Worm (Caenorhabditis elegans) whole organism, L4 larva: ENCODE results near the gene C39F7.5.

Experiments
- F26F4.8 ChIP-seq: fragments of 200-800 bp; sonication (Bioruptor generic); conservative IDR thresholded peaks from 2 replicates; pipeline ENCODE4 v1.3.6; 2022; ENCODE audit warnings: missing genetic modification characterization, missing compliant biosample characterization
- F49E8.2 ChIP-seq: sonication (generic microtip); optimal IDR thresholded peaks from 2 replicates; lab custom pipeline; 2016; ENCODE audit warnings: missing compliant biosample characterization, mild to moderate bottlenecking, missing genetic modification characterization, borderline replicate concordance
- ZK546.5 ChIP-seq, 2 experiments: sonication (generic microtip); optimal IDR thresholded peaks; 2 replicates each; lab custom pipeline; 2017; ENCODE audit warnings: missing biosample characterization in 2 of 2, missing genetic modification characterization in 2 of 2
- aha-1 ChIP-seq: fragments of 150-350 bp; peaks from one replicate; lab custom pipeline; 2014; ENCODE audit warnings: missing biosample characterization, missing genetic modification characterization
- ama-1 ChIP-seq: fragments of 150-350 bp; optimal IDR thresholded peaks from 2 replicates; lab custom pipeline; 2014; ENCODE audit warnings: inconsistent platforms, mixed read lengths
- ceh-44 ChIP-seq: fragments of 200-800 bp; sonication (Bioruptor generic); IDR thresholded peaks from 2 replicates; pipeline ENCODE4 v1.3.6; 2022; ENCODE audit warnings: missing genetic modification reagents, missing genetic modification characterization, missing compliant biosample characterization
- ceh-62 ChIP-seq: sonication (generic microtip); optimal IDR thresholded peaks from 2 replicates; lab custom pipeline; 2017; ENCODE audit warnings: missing biosample characterization, missing genetic modification characterization
- ces-1 ChIP-seq: fragments of 150-350 bp; sonication (generic microtip); optimal IDR thresholded peaks from 4 replicates; lab custom pipeline; 2014; ENCODE audit warnings: missing biosample characterization, missing genetic modification reagents, missing genetic modification characterization
- daf-16 ChIP-seq, 3 experiments: sonication (generic microtip); optimal IDR thresholded peaks; 2 replicates each; lab custom pipeline; 2016 to 2017; ENCODE audit warnings: missing genetic modification characterization in 3 of 3, missing genetic modification reagents in 3 of 3, mild to moderate bottlenecking in 2 of 3, missing compliant biosample characterization in 2 of 3, missing biosample characterization in 1 of 3, moderate library complexity in 1 of 3
- dmd-9 ChIP-seq: fragments of 200-800 bp; sonication (Bioruptor generic); IDR thresholded peaks from 2 replicates; pipeline ENCODE4 v1.3.6; 2022; ENCODE audit warnings: missing genetic modification reagents, missing genetic modification characterization, missing compliant biosample characterization
- dpl-1 ChIP-seq: fragments of 150-350 bp; optimal IDR thresholded peaks from 2 replicates; lab custom pipeline; 2014; ENCODE audit warnings: missing biosample characterization, missing genetic modification reagents, missing genetic modification characterization
- duxl-1 ChIP-seq: sonication (generic microtip); optimal IDR thresholded peaks from 2 replicates; lab custom pipeline; 2016; ENCODE audit warnings: mild to moderate bottlenecking, missing genetic modification characterization, moderate library complexity, missing compliant biosample characterization; ENCODE audit not compliant: poor library complexity
- egl-43 ChIP-seq: fragments of 200-800 bp; sonication (Bioruptor generic); IDR thresholded peaks from 2 replicates; pipeline ENCODE4 v1.3.6; 2022; ENCODE audit warnings: missing genetic modification reagents, missing genetic modification characterization, missing compliant biosample characterization
- fos-1 ChIP-seq: fragments of 150-350 bp; optimal IDR thresholded peaks from 2 replicates; lab custom pipeline; 2014; ENCODE audit warnings: missing biosample characterization, missing genetic modification characterization
- hlh-11 ChIP-seq: fragments of 200-800 bp; sonication (Bioruptor generic); optimal IDR thresholded peaks from 2 replicates; lab custom pipeline; 2018; ENCODE audit warnings: mild to moderate bottlenecking, missing genetic modification characterization, missing compliant biosample characterization
- lin-38 ChIP-seq: fragments of 200-800 bp; sonication (Bioruptor generic); IDR thresholded peaks from 2 replicates; pipeline ENCODE4 v1.3.6; 2022; ENCODE audit warnings: missing genetic modification reagents, missing genetic modification characterization, missing compliant biosample characterization
- lir-3 ChIP-seq: sonication (generic microtip); optimal IDR thresholded peaks from 2 replicates; lab custom pipeline; 2016; ENCODE audit warnings: mild to moderate bottlenecking, missing genetic modification characterization, missing compliant biosample characterization
- madf-5 ChIP-seq, 2 experiments: fragments of 200-800 bp; sonication (Bioruptor generic); IDR thresholded peaks; 2 replicates each; pipeline ENCODE4 v1.3.6; 2022; ENCODE audit warnings: missing compliant biosample characterization in 2 of 2, missing genetic modification characterization in 2 of 2
- madf-9 ChIP-seq: fragments of 200-800 bp; sonication (Bioruptor generic); conservative IDR thresholded peaks from 2 replicates; pipeline ENCODE4 v1.3.6; 2022; ENCODE audit warnings: missing genetic modification reagents, missing genetic modification characterization, missing compliant biosample characterization
- mdt-29 ChIP-seq: fragments of 200-800 bp; sonication (Bioruptor generic); IDR thresholded peaks from 2 replicates; pipeline ENCODE4 v1.3.6; 2022; ENCODE audit warnings: missing genetic modification reagents, missing genetic modification characterization, missing compliant biosample characterization
- nhr-11 ChIP-seq: fragments of 150-350 bp; optimal IDR thresholded peaks from 2 replicates; lab custom pipeline; 2014; ENCODE audit warnings: missing biosample characterization, missing genetic modification characterization
- nhr-237 ChIP-seq: sonication (generic microtip); optimal IDR thresholded peaks from 2 replicates; lab custom pipeline; 2017; ENCODE audit warnings: missing biosample characterization, missing genetic modification characterization
- nhr-76 ChIP-seq: fragments of 150-350 bp; optimal IDR thresholded peaks from 2 replicates; lab custom pipeline; 2014; ENCODE audit warnings: missing biosample characterization, missing genetic modification characterization
- pha-4 ChIP-seq, 2 experiments: fragments of 150-350 bp in 1 of 2; fragments of 200-800 bp in 1 of 2; sonication (Bioruptor generic) in 1 of 2; IDR thresholded peaks in 1 of 2; optimal IDR thresholded peaks in 1 of 2; 2 replicates each; pipeline versions ENCODE4 v1.3.6 to Lab custom; 2014 to 2022; ENCODE audit warnings: missing genetic modification characterization in 2 of 2, missing genetic modification reagents in 2 of 2, missing biosample characterization in 1 of 2, missing compliant biosample characterization in 1 of 2
- php-3 ChIP-seq: fragments of 200-800 bp; sonication (Bioruptor generic); IDR thresholded peaks from 2 replicates; pipeline ENCODE4 v1.3.6; 2022; ENCODE audit warnings: missing genetic modification reagents, missing genetic modification characterization, missing compliant biosample characterization
- rbr-2 ChIP-seq: sonication (generic microtip); optimal IDR thresholded peaks from 2 replicates; lab custom pipeline; 2016; ENCODE audit warnings: missing genotype, missing genetic modification characterization, missing compliant biosample characterization
- sdz-12 ChIP-seq: fragments of 200-800 bp; sonication (Bioruptor generic); optimal IDR thresholded peaks from 2 replicates; lab custom pipeline; 2018; ENCODE audit warnings: mild to moderate bottlenecking, missing genetic modification characterization, missing compliant biosample characterization
- set-16 ChIP-seq: fragments of 200-800 bp; sonication (Bioruptor generic); IDR thresholded peaks from 2 replicates; pipeline ENCODE4 v1.3.6; 2022; ENCODE audit warnings: missing genetic modification reagents, missing genetic modification characterization, missing compliant biosample characterization
- skn-1 ChIP-seq: fragments of 150-350 bp; optimal IDR thresholded peaks from 2 replicates; lab custom pipeline; 2014; ENCODE audit warnings: missing biosample characterization, missing genetic modification characterization
- spr-3 ChIP-seq: fragments of 200-800 bp; sonication (Bioruptor generic); optimal IDR thresholded peaks from 2 replicates; lab custom pipeline; 2018; ENCODE audit warnings: mild to moderate bottlenecking, missing genetic modification characterization, missing compliant biosample characterization
- tra-1 ChIP-seq: fragments of 200-800 bp; sonication (Bioruptor generic); IDR thresholded peaks from 2 replicates; pipeline ENCODE4 v1.3.6; 2022; ENCODE audit warnings: missing genetic modification reagents, missing genetic modification characterization, missing compliant biosample characterization
- unc-62 ChIP-seq, 3 experiments: fragments of 150-350 bp in 1 of 3; sonication (generic microtip); optimal IDR thresholded peaks in 2 of 3; peaks in 1 of 3; 1 replicate in 1 of 3; 2 replicates in 2 of 3; lab custom pipeline; 2014 to 2017; ENCODE audit warnings: missing biosample characterization in 3 of 3, missing genetic modification characterization in 3 of 3, missing genetic modification reagents in 3 of 3, missing genotype in 1 of 3
- zag-1 ChIP-seq: fragments of 150-350 bp; optimal IDR thresholded peaks from 2 replicates; lab custom pipeline; 2014; ENCODE audit warnings: missing biosample characterization, missing genetic modification characterization
- zip-2 ChIP-seq: fragments of 150-350 bp; optimal IDR thresholded peaks from 2 replicates; lab custom pipeline; 2014; ENCODE audit warnings: missing biosample characterization, missing genetic modification characterization

The C39F7.5 gene

DNA sequence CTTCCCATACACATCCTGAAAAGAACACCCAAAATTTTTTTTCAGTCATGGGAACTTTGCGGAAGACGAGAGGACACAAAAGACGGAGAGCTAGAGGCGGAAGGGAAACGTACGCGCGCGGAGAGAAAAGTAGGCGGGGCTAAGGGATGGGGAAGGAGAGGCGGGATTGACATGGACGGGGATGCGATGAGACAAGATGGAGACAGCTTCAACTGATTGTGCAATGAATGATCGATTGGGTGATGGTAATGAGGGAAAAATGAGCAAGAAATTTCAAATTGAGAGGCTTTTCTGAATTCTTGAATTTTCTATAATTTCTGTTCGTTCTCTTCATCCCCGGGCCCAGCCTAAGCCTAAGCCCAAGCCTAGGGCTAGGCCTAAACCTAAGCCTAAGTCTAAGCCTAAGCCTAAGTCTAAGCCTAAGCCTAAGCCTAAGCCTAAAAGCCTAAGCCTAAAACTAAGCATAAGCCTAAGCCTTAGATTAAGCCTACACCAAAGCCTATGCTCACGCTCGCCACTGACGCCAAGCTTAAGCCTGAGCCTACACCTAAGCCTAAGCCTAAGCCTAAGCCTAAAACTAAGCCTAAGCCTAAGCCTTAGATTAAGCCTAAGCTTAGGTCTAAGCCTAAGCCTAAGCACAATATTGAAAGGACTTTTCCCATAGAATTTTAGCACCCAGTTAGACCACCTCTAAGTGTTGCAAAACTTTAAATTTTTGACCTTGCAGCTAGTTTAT, 28.1 kb upstream of the C39F7.5 start:
- TF ChIP-seq unc-62 (GFP tag; optimal IDR thresholded peaks at IDR 0.05 in 1 of 2; lab: Kevin White, UChicago) = peak in 1 of 2 experiments; percentile 61
- no peak for TF ChIP-seq unc-62 (tag; optimal IDR thresholded peaks at IDR 0.05; lab: Kevin White, UChicago)
- TF ChIP-seq madf-5 (GFP tag; IDR thresholded peaks at IDR 0.05; lab: Robert Waterston, UW) = no peak

DNA sequence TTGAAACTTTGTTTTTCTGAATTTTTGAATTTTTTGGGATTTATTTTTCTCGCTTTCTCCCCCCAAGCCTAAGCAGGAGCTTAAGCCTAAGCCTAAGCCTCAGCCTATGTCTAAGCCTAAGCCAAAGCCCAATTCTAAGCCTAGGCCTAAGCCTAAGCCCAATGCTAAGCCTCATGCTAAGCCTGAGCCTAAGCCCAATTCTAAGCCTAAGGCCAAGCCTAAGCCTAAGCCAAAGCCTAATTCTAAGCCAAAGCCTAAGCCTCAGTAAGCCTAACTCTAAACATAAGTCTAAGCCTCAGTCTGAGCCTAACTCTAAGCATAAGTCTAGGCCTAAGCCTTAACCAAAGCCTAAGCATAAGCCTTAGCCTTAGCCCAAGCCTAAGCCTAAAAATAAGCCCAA, 22.1 kb upstream of the C39F7.5 start:
- TF ChIP-seq mdt-29 (GFP tag; lab: Robert Waterston, UW) (no peak), aha-1 (tag; lab: Kevin White, UChicago) (peak; percentile 66)

DNA sequence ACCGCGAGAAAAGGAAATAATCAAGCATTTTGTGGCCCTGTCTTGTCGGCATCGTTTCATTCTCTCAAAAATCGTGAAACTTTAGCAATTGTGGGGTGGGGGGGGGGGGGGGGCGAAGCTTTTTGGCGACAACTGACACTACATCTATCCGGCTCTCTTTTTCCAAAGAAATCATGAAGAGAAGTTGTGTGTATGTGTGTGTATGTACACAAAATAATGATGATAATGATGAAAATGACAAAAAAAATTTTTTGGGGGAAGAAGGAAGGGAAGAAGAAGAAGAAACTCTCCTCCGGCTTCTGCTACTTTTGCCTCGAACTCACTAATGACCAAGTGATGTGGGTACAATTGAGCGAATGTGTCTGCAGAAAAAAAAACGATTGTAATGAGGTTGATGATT, 21.6 kb upstream of the C39F7.5 start:
- peak in 1 of 2 experiments; percentile 24 for TF ChIP-seq daf-16 (GFP tag; optimal IDR thresholded peaks at IDR 0.05; lab: Kevin White, UChicago)
- no peak for TF ChIP-seq daf-16 (tag; optimal IDR thresholded peaks at IDR 0.05; lab: Kevin White, UChicago)
- no peak for TF ChIP-seq dpl-1 (GFP tag; lab: Kevin White, UChicago)
- TF ChIP-seq nhr-11 = peak; percentile 13

DNA sequence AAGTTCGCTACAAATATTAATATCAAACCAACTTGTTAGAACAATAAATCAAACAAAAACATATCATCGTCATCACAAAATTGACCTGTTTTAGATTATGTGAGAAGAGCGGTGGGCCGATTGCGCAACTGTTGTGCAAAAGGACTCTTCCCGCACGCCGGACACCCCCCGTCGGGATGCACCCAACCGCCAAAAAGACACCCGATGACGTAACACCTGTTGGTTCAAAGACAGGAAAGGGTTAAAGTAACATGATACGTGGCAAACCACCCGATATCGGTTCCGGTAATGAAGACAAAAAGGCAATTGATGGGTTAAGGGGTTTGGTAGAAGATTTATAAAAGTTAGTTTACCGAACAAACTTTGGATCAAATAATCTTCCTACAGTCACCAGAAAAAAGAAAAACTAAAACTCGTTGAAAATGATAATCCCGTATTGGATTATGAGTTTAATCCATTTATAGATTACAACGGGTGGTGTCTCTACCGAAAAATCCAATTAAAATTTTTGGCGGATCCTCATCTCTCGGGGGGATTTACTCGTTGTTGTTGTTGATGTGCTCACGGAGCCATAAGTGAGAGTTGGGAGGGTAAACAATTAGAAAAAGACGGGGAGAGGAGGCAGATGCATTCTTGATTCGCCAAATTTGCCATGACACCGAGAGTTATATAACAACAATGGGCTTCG, 20.4 kb upstream of the C39F7.5 start:
- no peak for TF ChIP-seq nhr-237
- peak in 1 of 2 experiments; percentile 53 for TF ChIP-seq unc-62 (GFP tag; optimal IDR thresholded peaks at IDR 0.05 in 1 of 2; lab: Kevin White, UChicago)
- TF ChIP-seq unc-62 (tag; optimal IDR thresholded peaks at IDR 0.05; lab: Kevin White, UChicago) = no peak

DNA sequence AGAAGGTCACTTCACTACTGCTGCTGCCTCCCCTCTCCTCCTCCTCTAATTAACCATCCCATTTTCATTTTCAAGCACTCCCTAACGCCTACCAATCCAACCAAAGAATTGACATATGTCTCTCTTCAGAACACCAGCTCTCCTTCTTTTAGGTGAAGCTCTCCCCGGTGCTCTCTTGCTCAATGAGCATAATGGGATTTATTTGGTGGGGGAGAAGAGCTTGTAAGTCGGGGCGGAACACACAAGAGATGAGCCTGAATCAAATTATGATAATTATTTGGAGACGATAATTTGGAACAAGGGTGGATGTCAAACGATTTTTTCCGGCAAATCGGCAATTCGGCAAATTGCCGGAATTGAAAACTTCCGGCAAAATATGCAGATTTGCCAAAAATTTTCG, 11.8 kb upstream of the C39F7.5 start:
- TF ChIP-seq ces-1 (GFP tag; lab: Kevin White, UChicago) (no peak), aha-1 (tag; lab: Kevin White, UChicago) (peak; percentile 1)

DNA sequence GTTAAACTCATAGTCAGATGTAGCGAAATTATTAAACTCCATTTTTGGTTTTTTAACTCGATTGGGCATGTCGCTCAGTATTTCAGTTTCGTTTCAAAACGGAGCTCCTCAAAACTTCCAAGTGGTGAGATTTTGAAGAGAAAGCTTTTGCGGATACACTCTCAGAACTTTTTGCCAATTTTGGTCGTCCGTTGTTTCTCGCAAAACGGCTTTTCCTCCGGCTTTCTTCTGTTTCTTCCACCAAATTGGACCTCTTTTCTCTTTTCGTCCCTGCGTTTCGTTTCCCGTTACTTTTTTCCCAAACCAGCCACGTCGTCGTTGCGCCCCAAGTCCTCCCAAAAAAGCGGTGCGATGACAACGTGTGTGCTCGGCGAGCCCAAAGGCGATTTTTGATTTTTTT, 4.5 kb upstream of the C39F7.5 start, which contains the start of gene C39F7.1:
TSS of gene C39F7.1 (plus strand) at position 301 of the 400 bp plus-strand sequence.
- TF ChIP-seq zag-1 (no peak), hlh-11 (no peak), lir-3 (tag; lab: Kevin White, UChicago) (no peak), pha-4 (GFP tag; IDR thresholded peaks at IDR 0.05; lab: Robert Waterston, UW) (no peak), pha-4 (tag; optimal IDR thresholded peaks at IDR 0.05; lab: Kevin White, UChicago) (no peak), skn-1 (tag; lab: Kevin White, UChicago) (no peak), zip-2 (no peak), lin-38 (GFP tag; lab: Robert Waterston, UW) (no peak), fos-1 (tag; lab: Kevin White, UChicago) (no peak), madf-5 (GFP tag; IDR thresholded peaks at IDR 0.05; lab: Robert Waterston, UW) (no peak), ceh-44 (GFP tag; lab: Robert Waterston, UW) (no peak), ceh-62 (tag; lab: Kevin White, UChicago) (no peak), ama-1 (lab: Kevin White, UChicago) (no peak), rbr-2 (no peak), madf-9 (GFP tag; lab: Robert Waterston, UW) (no peak), ZK546.5 (tag; optimal IDR thresholded peaks at IDR 0.05; lab: Kevin White, UChicago) (no peak), F26F4.8 (GFP tag; lab: Robert Waterston, UW) (no peak), sdz-12 (GFP tag; lab: Kevin White, UChicago) (no peak), php-3 (GFP tag; lab: Robert Waterston, UW) (no peak)
- TF ChIP-seq, all 104 proteins: peak for 0

DNA sequence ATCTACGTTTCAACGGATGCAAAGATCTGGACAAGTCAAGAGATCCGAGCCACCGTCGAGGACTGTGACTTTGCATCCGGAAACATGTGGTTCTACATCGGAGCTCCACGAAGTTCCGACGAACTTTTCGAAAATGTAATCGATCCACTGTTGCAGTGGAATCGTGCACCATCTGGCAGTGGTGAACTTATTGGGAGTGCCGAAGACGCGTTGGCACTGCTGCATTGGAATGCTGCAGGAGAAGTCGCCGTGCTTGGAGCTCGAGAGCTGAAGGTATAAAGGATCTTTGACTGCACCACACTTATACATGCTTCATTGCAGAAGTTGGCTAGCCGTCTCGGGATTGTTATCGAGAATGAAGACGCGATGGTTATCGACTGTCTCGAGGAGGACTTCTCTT, 2.5 kb upstream of the C39F7.5 start:
- TF ChIP-seq egl-43 (GFP tag; lab: Robert Waterston, UW) (peak; percentile 34; the same call in 1 of the 2 replicates), F49E8.2 (tag; lab: Kevin White, UChicago) (peak; percentile 27), tra-1 (GFP tag; lab: Robert Waterston, UW) (no peak), daf-16 (GFP tag; optimal IDR thresholded peaks at IDR 0.05; lab: Kevin White, UChicago) (no peak), daf-16 (tag; optimal IDR thresholded peaks at IDR 0.05; lab: Kevin White, UChicago) (peak; percentile 19), ama-1 (lab: Kevin White, UChicago) (peak; percentile 61), set-16 (GFP tag; lab: Robert Waterston, UW) (peak; percentile 29; the same call in 1 of the 2 replicates), nhr-76 (tag; lab: Kevin White, UChicago) (no peak), ceh-44 (GFP tag; lab: Robert Waterston, UW) (no peak), aha-1 (tag; lab: Kevin White, UChicago) (peak; percentile 99), duxl-1 (tag; lab: Kevin White, UChicago) (peak; percentile 15), dmd-9 (GFP tag; lab: Robert Waterston, UW) (no peak), fos-1 (tag; lab: Kevin White, UChicago) (no peak), spr-3 (GFP tag; lab: Kevin White, UChicago) (peak; percentile 0)
